Fruit fly (Drosophila melanogaster) whole organism, prepupa: ENCODE data around the gene CG12398.
A peak's percentile ranks its signal among the peaks of the same experiment; 100 is the strongest.

ENCODE experiments used
- Blimp-1 ChIP-seq: fragments of 200-800 bp; sonication (Bioruptor generic); optimal IDR thresholded peaks from 3 replicates; lab custom pipeline; 2017; ENCODE audit warnings: missing biosample characterization, missing genetic modification characterization, mild to moderate bottlenecking, moderate library complexity, missing genetic modification reagents
- CG10669 ChIP-seq: fragments of 200-800 bp; sonication (Bioruptor generic); optimal IDR thresholded peaks from 3 replicates; lab custom pipeline; 2018; ENCODE audit warnings: missing biosample characterization, mild to moderate bottlenecking, missing genetic modification characterization, moderate library complexity
- Eip78C ChIP-seq: fragments of 200-800 bp; sonication (Bioruptor generic); peaks from one replicate; lab custom pipeline; 2016; ENCODE audit warnings: missing biosample characterization, missing genetic modification characterization
- Ets21C ChIP-seq: fragments of 200-800 bp; sonication (Bioruptor generic); optimal IDR thresholded peaks from 3 replicates; lab custom pipeline; 2016; ENCODE audit warnings: missing biosample characterization, missing genetic modification characterization
- esn ChIP-seq: fragments of 200-800 bp; sonication (Bioruptor generic); optimal IDR thresholded peaks from 2 replicates; lab custom pipeline; 2016; ENCODE audit warnings: missing biosample characterization, mild to moderate bottlenecking, missing genetic modification characterization, moderate library complexity
- fd59A ChIP-seq: fragments of 200-800 bp; sonication (Bioruptor generic); optimal IDR thresholded peaks from 2 replicates; lab custom pipeline; 2017; ENCODE audit warnings: missing biosample characterization, mild to moderate bottlenecking, missing genetic modification characterization, missing genetic modification reagents
- pdm3 ChIP-seq: fragments of 200-800 bp; sonication (Bioruptor generic); optimal IDR thresholded peaks from 3 replicates; lab custom pipeline; 2016; ENCODE audit warnings: missing biosample characterization, missing genetic modification characterization
- svp ChIP-seq: fragments of 200-800 bp; sonication (Bioruptor generic); peaks from one replicate; lab custom pipeline; 2016; ENCODE audit warnings: missing biosample characterization, missing genetic modification characterization
- topi ChIP-seq: fragments of 200-800 bp; sonication (Bioruptor generic); optimal IDR thresholded peaks from 3 replicates; lab custom pipeline; 2016; ENCODE audit warnings: missing biosample characterization, missing genetic modification characterization

- TF ChIP-seq svp (GFP tag; lab: Kevin White, UChicago) (peak; percentile 91), Blimp-1 (GFP tag; lab: Kevin White, UChicago) (peak; percentile 36), Eip78C (peak; percentile 95), fd59A (peak; percentile 60), CG10669 (peak; percentile 69), esn (GFP tag; lab: Kevin White, UChicago) (peak; percentile 87), topi (peak; percentile 84), Ets21C (GFP tag; lab: Kevin White, UChicago) (peak; percentile 72), pdm3 (GFP tag; lab: Kevin White, UChicago) (peak; percentile 89)
These were observed 38.7 kb upstream of the CG12398 start for dm6 chrX:14952097-14952844.
